Worm (Caenorhabditis elegans) whole organism, L1 larva: ENCODE measurements around the gene bath-21.

Experiments
- F16B12.6 ChIP-seq: fragments of 150-350 bp; optimal IDR thresholded peaks from 2 replicates; lab custom pipeline; 2014; ENCODE audit warnings: missing biosample characterization, missing genetic modification characterization
- blmp-1 ChIP-seq: fragments of 150-350 bp; optimal IDR thresholded peaks from 2 replicates; lab custom pipeline; 2014; ENCODE audit warnings: missing biosample characterization, missing genetic modification characterization
- ceh-90 ChIP-seq: sonication (generic microtip); optimal IDR thresholded peaks from 2 replicates; lab custom pipeline; 2016; ENCODE audit warnings: missing genetic modification characterization, missing compliant biosample characterization
- efl-1 ChIP-seq, 4 experiments: fragments of 150-350 bp; optimal IDR thresholded peaks in 3 of 4; peaks in 1 of 4; 1 replicate in 1 of 4; 2 replicates in 3 of 4; lab custom pipeline; 2014; ENCODE audit warnings: missing biosample characterization in 2 of 4, missing genetic modification characterization in 2 of 4, missing genetic modification reagents in 2 of 4
- elt-3 ChIP-seq, 6 experiments: fragments of 150-350 bp in 1 of 6; sonication (generic microtip); optimal IDR thresholded peaks; 2 replicates each; lab custom pipeline; 2017 to 2018; ENCODE audit warnings: missing biosample characterization in 6 of 6, missing genetic modification characterization in 6 of 6, inconsistent platforms in 1 of 6
- fos-1 ChIP-seq: fragments of 150-350 bp; optimal IDR thresholded peaks from 2 replicates; lab custom pipeline; 2014; ENCODE audit warnings: missing biosample characterization, missing genetic modification characterization
- nhr-237 ChIP-seq: fragments of 150-350 bp; optimal IDR thresholded peaks from 2 replicates; lab custom pipeline; 2014; ENCODE audit warnings: missing biosample characterization, missing genetic modification characterization
- nhr-85 ChIP-seq: sonication (generic microtip); peaks from one replicate; lab custom pipeline; 2016; ENCODE audit warnings: missing genetic modification characterization, inconsistent platforms, missing compliant biosample characterization
- snpc-4 ChIP-seq: fragments of 150-350 bp; optimal IDR thresholded peaks from 2 replicates; lab custom pipeline; 2014; ENCODE audit warnings: missing biosample characterization, missing genetic modification characterization
- unc-62 ChIP-seq: fragments of 150-350 bp; optimal IDR thresholded peaks from 2 replicates; lab custom pipeline; 2014; ENCODE audit warnings: missing biosample characterization, missing genetic modification reagents, missing genetic modification characterization
- zip-4 ChIP-seq: fragments of 200-800 bp; sonication (Bioruptor generic); optimal IDR thresholded peaks from 2 replicates; lab custom pipeline; 2018; ENCODE audit warnings: mild to moderate bottlenecking, missing genetic modification characterization, moderate library complexity, missing compliant biosample characterization

DNA sequence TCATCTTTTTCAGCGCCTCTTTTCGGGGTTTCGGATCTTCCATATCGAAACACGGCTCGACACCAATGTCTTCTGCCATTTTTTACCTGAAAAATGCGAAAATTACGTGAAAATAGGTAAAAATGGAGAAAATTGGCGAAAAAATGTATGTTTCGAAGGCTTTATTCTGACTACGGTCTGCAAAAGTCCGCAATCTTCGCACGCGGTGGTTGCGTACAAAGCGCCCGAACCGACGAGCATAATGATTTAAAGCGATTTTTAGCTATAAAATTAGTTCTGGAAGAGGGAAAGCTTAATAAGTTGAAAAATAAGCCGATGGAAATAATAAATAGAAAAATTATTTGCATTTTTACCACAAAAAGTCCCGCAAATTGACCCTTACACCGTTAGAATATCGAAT is 32.6 kb upstream of the bath-21 start, which contains the start of gene F07E5.5:
- TF ChIP-seq efl-1 (optimal IDR thresholded peaks at IDR 0.05; lab: Kevin White, UChicago), result peak; percentile 75 to 78
- TF ChIP-seq efl-1 (GFP tag; optimal IDR thresholded peaks at IDR 0.05 in 1 of 2; lab: Kevin White, UChicago), result peak; percentile 75 to 97
- TF ChIP-seq nhr-237 (tag; lab: Kevin White, UChicago), result no peak
- TF ChIP-seq F16B12.6 (tag; lab: Kevin White, UChicago), result peak; percentile 91
- no peak for TF ChIP-seq elt-3 (tag; optimal IDR thresholded peaks at IDR 0.05; lab: Kevin White, UChicago)
- no peak for TF ChIP-seq fos-1 (tag; lab: Kevin White, UChicago)
- TF ChIP-seq nhr-85 (tag; lab: Kevin White, UChicago), result peak; percentile 68
- TF ChIP-seq zip-4 (GFP tag; lab: Kevin White, UChicago), result no peak
- no peak for TF ChIP-seq ceh-90 (tag; lab: Kevin White, UChicago)
- peak; percentile 13 for TF ChIP-seq blmp-1 (tag; lab: Kevin White, UChicago)
- peak; percentile 23 for TF ChIP-seq snpc-4 (tag; lab: Kevin White, UChicago)
- no peak for TF ChIP-seq unc-62
